Fruit fly (Drosophila melanogaster): ENCODE results near the gene Obp99a.

Gene Obp99a

DNA sequence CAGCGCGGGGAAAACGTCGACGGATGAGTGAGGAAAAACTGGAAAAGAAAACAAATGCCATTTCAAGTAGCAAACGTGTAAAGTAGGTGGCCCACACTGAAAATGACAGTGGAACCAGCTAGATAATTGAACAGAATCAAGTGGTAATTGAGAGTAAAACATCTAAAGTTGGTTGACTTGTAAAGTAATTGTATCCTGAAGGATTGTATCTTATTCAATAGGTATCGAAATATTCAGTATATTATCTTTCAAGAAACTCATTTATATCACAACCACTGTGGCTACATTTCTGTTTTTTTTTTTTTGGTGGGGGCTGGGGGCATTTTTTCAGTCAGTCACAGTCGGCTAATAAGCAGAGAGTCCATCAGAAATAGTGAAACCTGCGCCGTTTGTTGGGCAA is 27.8 kb downstream of the Obp99a start:
- TF ChIP-seq dmrt93B (GFP tag; optimal IDR thresholded peaks at IDR 0.05) = no peak
- no peak for TF ChIP-seq CG32264 (GFP tag; optimal IDR thresholded peaks at IDR 0.05)
- no peak for TF ChIP-seq Sp1 (GFP tag; optimal IDR thresholded peaks at IDR 0.05)
- TF ChIP-seq Vsx2 (GFP tag; optimal IDR thresholded peaks at IDR 0.05; ENCODE audit: partially characterized antibody) = no peak
- no peak for TF ChIP-seq psq (GFP tag; optimal IDR thresholded peaks at IDR 0.05)
- no peak for TF ChIP-seq br (GFP tag; optimal IDR thresholded peaks at IDR 0.05)
- TF ChIP-seq Abd-B (GFP tag; optimal IDR thresholded peaks at IDR 0.05) = no peak
- TF ChIP-seq dsf (GFP tag; optimal IDR thresholded peaks at IDR 0.05; ENCODE audit: borderline replicate concordance) = no peak
- no peak for TF ChIP-seq HLH106 (tag; optimal IDR thresholded peaks at IDR 0.05)
- TF ChIP-seq CrebA (GFP tag; optimal IDR thresholded peaks at IDR 0.05; ENCODE audit: borderline replicate concordance) = no peak
- no peak for TF ChIP-seq rgr (GFP tag; optimal IDR thresholded peaks at IDR 0.05)
- TF ChIP-seq sage (GFP tag; optimal IDR thresholded peaks at IDR 0.05) = no peak
- no peak for TF ChIP-seq Hr78 (GFP tag; optimal IDR thresholded peaks at IDR 0.05)
- TF ChIP-seq dl (GFP tag; optimal IDR thresholded peaks at IDR 0.05; ENCODE audit: insufficient read depth in 1 of 2, partially characterized antibody in 2 of 2) = no peak
- TF ChIP-seq Rel (GFP tag; optimal IDR thresholded peaks at IDR 0.05) = no peak
- no peak for TF ChIP-seq Rel (tag; optimal IDR thresholded peaks at IDR 0.05)
- TF ChIP-seq Dfd (GFP tag; optimal IDR thresholded peaks at IDR 0.05) = no peak

DNA sequence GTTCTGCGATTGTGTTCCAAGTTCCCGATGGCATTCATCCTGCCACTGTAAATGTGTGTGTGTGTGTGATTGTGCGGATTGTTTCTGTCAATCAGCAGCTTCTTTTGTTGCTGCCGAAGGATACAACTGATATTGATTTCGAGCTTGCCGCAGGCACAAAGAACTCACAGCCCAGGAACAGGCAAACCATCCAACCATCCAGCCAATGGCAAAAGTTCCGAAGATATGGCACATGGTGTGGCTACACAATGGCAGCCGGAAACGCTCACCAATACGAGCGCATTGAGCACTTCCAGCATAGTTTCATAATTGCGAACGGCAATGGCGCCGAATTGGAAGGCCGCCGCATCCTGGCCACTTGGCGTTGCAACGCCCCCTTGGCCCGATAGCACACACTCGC is 30.3 kb downstream of the Obp99a start:
- TF ChIP-seq sage (GFP tag; optimal IDR thresholded peaks at IDR 0.05) = no peak
- TF ChIP-seq Abd-B (GFP tag; optimal IDR thresholded peaks at IDR 0.05) = no peak
- no peak for TF ChIP-seq dmrt93B (GFP tag; optimal IDR thresholded peaks at IDR 0.05)
- no peak for TF ChIP-seq dl (GFP tag; optimal IDR thresholded peaks at IDR 0.05; ENCODE audit: insufficient read depth in 1 of 2, partially characterized antibody in 2 of 2)
- TF ChIP-seq Hr83 (GFP tag; optimal IDR thresholded peaks at IDR 0.05; ENCODE audit: poor library complexity, severe bottlenecking) = no peak
- no peak for TF ChIP-seq Vsx2 (GFP tag; optimal IDR thresholded peaks at IDR 0.05; ENCODE audit: partially characterized antibody)
- no peak for TF ChIP-seq rgr (GFP tag; optimal IDR thresholded peaks at IDR 0.05)
- no peak for TF ChIP-seq Myc (optimal IDR thresholded peaks at IDR 0.05)
- no peak for TF ChIP-seq Hnf4 (GFP tag; optimal IDR thresholded peaks at IDR 0.05)
- TF ChIP-seq sv (GFP tag; optimal IDR thresholded peaks at IDR 0.05) = no peak
- TF ChIP-seq HLH106 (tag; optimal IDR thresholded peaks at IDR 0.05) = no peak
- no peak for TF ChIP-seq foxo (GFP tag; optimal IDR thresholded peaks at IDR 0.05)

DNA sequence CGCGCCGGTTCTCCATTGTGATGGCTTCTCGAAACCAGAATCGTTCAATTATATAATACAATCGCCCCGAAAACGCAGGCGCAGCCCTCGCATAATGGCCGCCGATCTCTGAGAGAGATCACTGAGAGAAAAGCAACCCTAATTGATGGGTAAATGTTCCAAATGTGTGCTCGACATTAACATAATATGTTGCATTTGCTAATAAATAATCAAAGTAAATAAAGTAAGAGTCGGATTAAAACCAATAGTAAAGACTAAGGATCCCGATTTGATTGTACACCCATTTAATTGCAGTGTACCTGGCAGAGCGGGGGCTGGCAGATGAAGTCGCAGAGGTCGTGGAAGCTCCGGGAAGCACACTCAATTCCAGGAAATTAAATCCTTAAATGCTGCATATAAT is 33.1 kb downstream of the Obp99a start:
- no peak for TF ChIP-seq CG32264 (GFP tag; optimal IDR thresholded peaks at IDR 0.05)
- TF ChIP-seq usp (GFP tag; optimal IDR thresholded peaks at IDR 0.05) = no peak
- TF ChIP-seq Vsx2 (GFP tag; optimal IDR thresholded peaks at IDR 0.05; ENCODE audit: partially characterized antibody) = no peak
- no peak for TF ChIP-seq sv (GFP tag; optimal IDR thresholded peaks at IDR 0.05)
- TF ChIP-seq N (GFP tag; optimal IDR thresholded peaks at IDR 0.05) = no peak
- no peak for TF ChIP-seq dl (GFP tag; optimal IDR thresholded peaks at IDR 0.05; ENCODE audit: insufficient read depth in 1 of 2, partially characterized antibody in 2 of 2)
- no peak for TF ChIP-seq brk (GFP tag; optimal IDR thresholded peaks at IDR 0.05)
- TF ChIP-seq jim (GFP tag; optimal IDR thresholded peaks at IDR 0.05) = no peak
- no peak for TF ChIP-seq Sp1 (GFP tag; optimal IDR thresholded peaks at IDR 0.05)
- peak; percentile 45 for TF ChIP-seq HLH106 (tag; optimal IDR thresholded peaks at IDR 0.05)
- TF ChIP-seq h (GFP tag; optimal IDR thresholded peaks at IDR 0.05) = peak; percentile 61
- no peak for TF ChIP-seq Rel (GFP tag; optimal IDR thresholded peaks at IDR 0.05)
- no peak for TF ChIP-seq Rel (tag; optimal IDR thresholded peaks at IDR 0.05)
- TF ChIP-seq GATAd (GFP tag; optimal IDR thresholded peaks at IDR 0.05) = no peak
- no peak for TF ChIP-seq Dif (GFP tag; optimal IDR thresholded peaks at IDR 0.05; ENCODE audit: partially characterized antibody)
- TF ChIP-seq tai (GFP tag; optimal IDR thresholded peaks at IDR 0.05) = no peak
- TF ChIP-seq fru (GFP tag; optimal IDR thresholded peaks at IDR 0.05) = peak; percentile 47
- TF ChIP-seq Mio (GFP tag; optimal IDR thresholded peaks at IDR 0.05) = no peak
- no peak for TF ChIP-seq pan (optimal IDR thresholded peaks at IDR 0.05)
- TF ChIP-seq Hnf4 (GFP tag; optimal IDR thresholded peaks at IDR 0.05) = no peak
- TF ChIP-seq CG9705 (GFP tag; optimal IDR thresholded peaks at IDR 0.05) = no peak
- no peak for TF ChIP-seq Myc (optimal IDR thresholded peaks at IDR 0.05)
- TF ChIP-seq ey (GFP tag; optimal IDR thresholded peaks at IDR 0.05) = peak; percentile 34
- peak in 1 of 2 experiments; percentile 50 for TF ChIP-seq foxo (GFP tag; optimal IDR thresholded peaks at IDR 0.05)
- TF ChIP-seq dsf (GFP tag; optimal IDR thresholded peaks at IDR 0.05; ENCODE audit: borderline replicate concordance) = no peak
- TF ChIP-seq dmrt93B (GFP tag; optimal IDR thresholded peaks at IDR 0.05) = no peak
- TF ChIP-seq Hr78 (GFP tag; optimal IDR thresholded peaks at IDR 0.05) = no peak
- TF ChIP-seq Hr83 (GFP tag; optimal IDR thresholded peaks at IDR 0.05; ENCODE audit: poor library complexity, severe bottlenecking) = no peak
- TF ChIP-seq CrebA (GFP tag; optimal IDR thresholded peaks at IDR 0.05; ENCODE audit: borderline replicate concordance) = no peak
- TF ChIP-seq OdsH (GFP tag; optimal IDR thresholded peaks at IDR 0.05) = no peak
- TF ChIP-seq Abd-B (GFP tag; optimal IDR thresholded peaks at IDR 0.05) = no peak
- no peak for TF ChIP-seq lola (GFP tag; optimal IDR thresholded peaks at IDR 0.05)
- TF ChIP-seq br (GFP tag; optimal IDR thresholded peaks at IDR 0.05) = peak; percentile 30

All from whole organism, wandering third instar larva.